Fruit fly (Drosophila melanogaster) whole organism, embryonic: ENCODE measurements around the gene jdp.

Experiments used
- Abd-B ChIP-seq: fragments of 200-800 bp; sonication (Bioruptor generic); optimal IDR thresholded peaks from 2 replicates; lab custom pipeline; 2018; ENCODE audit warnings: missing biosample characterization, mild to moderate bottlenecking, missing genetic modification characterization, moderate library complexity
- Ada2b ChIP-seq: fragments of 200-800 bp; sonication (Bioruptor generic); IDR thresholded peaks from 2 replicates; pipeline ENCODE4 v1.3.6; 2022; ENCODE audit warnings: missing biosample characterization, missing genetic modification characterization
- Atf-2 ChIP-seq: fragments of 200-800 bp; sonication (Bioruptor generic); optimal IDR thresholded peaks from 2 replicates; lab custom pipeline; 2016; ENCODE audit warnings: missing biosample characterization, missing genetic modification characterization
- Atf6 ChIP-seq: fragments of 200-800 bp; sonication (Bioruptor generic); IDR thresholded peaks from 2 replicates; pipeline ENCODE4 v1.3.6; 2022; ENCODE audit warnings: missing biosample characterization, missing genetic modification characterization
- Bgb ChIP-seq: fragments of 200-800 bp; sonication (Bioruptor generic); IDR thresholded peaks from 2 replicates; pipeline ENCODE4 v1.3.6; 2022; ENCODE audit warnings: missing biosample characterization, missing genetic modification characterization; ENCODE audit not compliant: partially characterized antibody
- CG11085 ChIP-seq: fragments of 200-800 bp; sonication (Bioruptor generic); IDR thresholded peaks from 2 replicates; pipeline ENCODE4 v1.3.6; 2022; ENCODE audit warnings: missing biosample characterization, missing genetic modification characterization
- CG13775 ChIP-seq: fragments of 200-800 bp; sonication (Bioruptor generic); optimal IDR thresholded peaks from 3 replicates; lab custom pipeline; 2017; ENCODE audit warnings: missing biosample characterization, mild to moderate bottlenecking, missing genetic modification characterization
- CG16779 ChIP-seq: fragments of 200-800 bp; sonication (Bioruptor generic); IDR thresholded peaks from 2 replicates; pipeline ENCODE4 v1.3.6; 2022; ENCODE audit warnings: missing biosample characterization, missing genetic modification characterization
- CG17568 ChIP-seq: fragments of 200-800 bp; sonication (Bioruptor generic); optimal IDR thresholded peaks from 2 replicates; lab custom pipeline; 2018; ENCODE audit warnings: missing biosample characterization, mild to moderate bottlenecking, missing genetic modification characterization, moderate library complexity
- CG17829 ChIP-seq: fragments of 200-800 bp; optimal IDR thresholded peaks from 2 replicates; lab custom pipeline; 2019; ENCODE audit warnings: missing biosample characterization, mild to moderate bottlenecking, missing genetic modification characterization, moderate library complexity
- CG18476 ChIP-seq: fragments of 200-800 bp; sonication (Bioruptor generic); optimal IDR thresholded peaks from 2 replicates; lab custom pipeline; 2016; ENCODE audit warnings: missing biosample characterization, mild to moderate bottlenecking, missing genetic modification characterization
- CG2678 ChIP-seq: fragments of 200-800 bp; sonication (Bioruptor generic); optimal IDR thresholded peaks from 3 replicates; lab custom pipeline; 2019; ENCODE audit warnings: missing biosample characterization, mild to moderate bottlenecking, missing genetic modification characterization, moderate library complexity
- CG31224 ChIP-seq: fragments of 200-800 bp; sonication (Bioruptor generic); IDR thresholded peaks from 2 replicates; pipeline ENCODE4 v1.3.6; 2022; ENCODE audit warnings: missing biosample characterization, missing genetic modification characterization
- CG3407 ChIP-seq: fragments of 200-800 bp; sonication (Bioruptor generic); optimal IDR thresholded peaks from 2 replicates; lab custom pipeline; 2018; ENCODE audit warnings: missing biosample characterization, mild to moderate bottlenecking, missing genetic modification characterization
- CG3995 ChIP-seq: fragments of 200-800 bp; sonication (Bioruptor generic); optimal IDR thresholded peaks from 3 replicates; lab custom pipeline; 2016; ENCODE audit warnings: missing biosample characterization, missing genetic modification characterization
- CG4424 ChIP-seq: fragments of 200-800 bp; sonication (Bioruptor generic); optimal IDR thresholded peaks from 3 replicates; lab custom pipeline; 2016; ENCODE audit warnings: missing biosample characterization, missing genetic modification characterization
- CG6683 ChIP-seq: fragments of 200-800 bp; sonication (Bioruptor generic); optimal IDR thresholded peaks from 2 replicates; lab custom pipeline; 2017; ENCODE audit warnings: missing biosample characterization, mild to moderate bottlenecking, missing genetic modification characterization, missing genetic modification reagents
- D ChIP-seq, 2 experiments: fragments of 200-800 bp in 1 of 2; fragments of >200 bp in 1 of 2; sonication (Bioruptor generic) in 1 of 2; optimal IDR thresholded peaks; 2 replicates in 1 of 2; 3 replicates in 1 of 2; lab custom pipeline; 2017; ENCODE audit warnings: mild to moderate bottlenecking in 1 of 2, missing biosample characterization in 1 of 2, missing genetic modification characterization in 1 of 2, missing genetic modification reagents in 1 of 2
- Ets97D ChIP-seq: fragments of 200-800 bp; sonication (Bioruptor generic); optimal IDR thresholded peaks from 3 replicates; lab custom pipeline; 2016; ENCODE audit warnings: missing biosample characterization, missing genetic modification characterization
- Hr39 ChIP-seq: fragments of >200 bp; optimal IDR thresholded peaks from 2 replicates; lab custom pipeline; 2017
- Lim3 ChIP-seq: fragments of 200-800 bp; sonication (Bioruptor generic); IDR thresholded peaks from 2 replicates; pipeline ENCODE4 v1.3.6; 2022; ENCODE audit warnings: missing biosample characterization, missing genetic modification characterization
- NK7.1 ChIP-seq: fragments of 200-800 bp; sonication (Bioruptor generic); optimal IDR thresholded peaks from 3 replicates; lab custom pipeline; 2016; ENCODE audit warnings: missing biosample characterization, missing genetic modification characterization
- NfI ChIP-seq: fragments of 200-800 bp; sonication (Bioruptor generic); optimal IDR thresholded peaks from 3 replicates; lab custom pipeline; 2018; ENCODE audit warnings: missing biosample characterization, mild to moderate bottlenecking, missing genetic modification characterization, moderate library complexity
- PHDP ChIP-seq: fragments of 200-800 bp; sonication (Bioruptor generic); optimal IDR thresholded peaks from 3 replicates; lab custom pipeline; 2018; ENCODE audit warnings: missing biosample characterization, mild to moderate bottlenecking, missing genetic modification characterization, moderate library complexity
- Six4 ChIP-seq: fragments of 200-800 bp; sonication (Bioruptor generic); optimal IDR thresholded peaks from 2 replicates; lab custom pipeline; 2016; ENCODE audit warnings: missing biosample characterization, missing genetic modification characterization
- Stat92E ChIP-seq, 3 experiments: fragments of >200 bp in 2 of 3; fragments of 200-800 bp in 1 of 3; sonication (Bioruptor generic) in 1 of 3; optimal IDR thresholded peaks; 2 replicates each; lab custom pipeline; 2017 to 2019; ENCODE audit warnings: missing biosample characterization in 3 of 3, missing genetic modification characterization in 3 of 3, mild to moderate bottlenecking in 1 of 3, moderate library complexity in 1 of 3
- ara ChIP-seq: fragments of 200-800 bp; sonication (Bioruptor generic); IDR thresholded peaks from 2 replicates; pipeline ENCODE4 v1.3.6; 2022; ENCODE audit warnings: missing biosample characterization, missing genetic modification characterization
- bab2 ChIP-seq: fragments of 200-800 bp; sonication (Bioruptor generic); optimal IDR thresholded peaks from 2 replicates; lab custom pipeline; 2016; ENCODE audit warnings: missing biosample characterization, missing genetic modification characterization
- br ChIP-seq: fragments of >200 bp; optimal IDR thresholded peaks from 2 replicates; lab custom pipeline; 2017
- caup ChIP-seq: fragments of 200-800 bp; sonication (Bioruptor generic); optimal IDR thresholded peaks from 3 replicates; lab custom pipeline; 2017; ENCODE audit warnings: missing biosample characterization, mild to moderate bottlenecking, missing genetic modification characterization, moderate library complexity; ENCODE audit not compliant: severe bottlenecking
- danr ChIP-seq: fragments of 200-800 bp; sonication (Bioruptor generic); IDR thresholded peaks from 2 replicates; pipeline ENCODE4 v1.3.6; 2022; ENCODE audit warnings: missing biosample characterization, missing genetic modification characterization
- dati ChIP-seq: fragments of 200-800 bp; sonication (Bioruptor generic); IDR thresholded peaks from 2 replicates; pipeline ENCODE4 v1.3.6; 2022; ENCODE audit warnings: missing biosample characterization, missing genetic modification characterization
- dm ChIP-seq: fragments of 200-800 bp; sonication (Bioruptor generic); optimal IDR thresholded peaks from 3 replicates; lab custom pipeline; 2016; ENCODE audit warnings: missing biosample characterization, missing genetic modification characterization
- esg ChIP-seq: fragments of 200-800 bp; sonication (Bioruptor generic); conservative IDR thresholded peaks from 2 replicates; pipeline ENCODE4 v1.3.6; 2022; ENCODE audit warnings: missing biosample characterization, missing genetic modification characterization
- grau ChIP-seq: fragments of 200-800 bp; optimal IDR thresholded peaks from 3 replicates; lab custom pipeline; 2019; ENCODE audit warnings: missing biosample characterization, mild to moderate bottlenecking, missing genetic modification characterization, moderate library complexity
- grn ChIP-seq: fragments of 200-800 bp; sonication (Bioruptor generic); optimal IDR thresholded peaks from 3 replicates; lab custom pipeline; 2017; ENCODE audit warnings: missing biosample characterization, missing genetic modification characterization
- jigr1 ChIP-seq: fragments of 200-800 bp; sonication (Bioruptor generic); IDR thresholded peaks from 3 replicates; pipeline ENCODE4 v1.3.6; 2022; ENCODE audit warnings: missing biosample characterization, missing genetic modification characterization
- lab ChIP-seq: fragments of 200-800 bp; sonication (Bioruptor generic); optimal IDR thresholded peaks from 3 replicates; lab custom pipeline; 2017; ENCODE audit warnings: missing biosample characterization, missing genetic modification characterization, mild to moderate bottlenecking, moderate library complexity, missing genetic modification reagents
- nerfin-2 ChIP-seq: fragments of 200-800 bp; sonication (Bioruptor generic); IDR thresholded peaks from 2 replicates; pipeline ENCODE4 v1.3.6; 2022; ENCODE audit warnings: missing biosample characterization, missing genetic modification characterization; ENCODE audit not compliant: partially characterized antibody
- nom ChIP-seq: fragments of 200-800 bp; sonication (Bioruptor generic); optimal IDR thresholded peaks from 2 replicates; lab custom pipeline; 2017; ENCODE audit warnings: missing biosample characterization, missing genetic modification characterization, mild to moderate bottlenecking, moderate library complexity, missing genetic modification reagents
- pan ChIP-seq, 4 experiments: fragments of >200 bp in 3 of 4; fragments of 200-800 bp in 1 of 4; sonication (Bioruptor generic) in 1 of 4; optimal IDR thresholded peaks in 3 of 4; IDR thresholded peaks in 1 of 4; 2 replicates each; pipeline versions ENCODE4 v1.3.6 to Lab custom; 2017 to 2022; ENCODE audit warnings: missing biosample characterization in 2 of 4, missing genetic modification characterization in 2 of 4, mixed read lengths in 1 of 4
- psq ChIP-seq: fragments of 200-800 bp; sonication (Bioruptor generic); optimal IDR thresholded peaks from 2 replicates; lab custom pipeline; 2017; ENCODE audit warnings: missing biosample characterization, missing genetic modification characterization
- scrt ChIP-seq: fragments of 200-800 bp; sonication (Bioruptor generic); optimal IDR thresholded peaks from 2 replicates; lab custom pipeline; 2018; ENCODE audit warnings: missing biosample characterization, mild to moderate bottlenecking, missing genetic modification characterization, moderate library complexity
- sim ChIP-seq: fragments of 200-800 bp; sonication (Bioruptor generic); IDR thresholded peaks from 2 replicates; pipeline ENCODE4 v1.3.6; 2022; ENCODE audit warnings: missing biosample characterization, missing genetic modification characterization
- sisA ChIP-seq: fragments of 200-800 bp; sonication (Bioruptor generic); IDR thresholded peaks from 2 replicates; pipeline ENCODE4 v1.3.6; 2022; ENCODE audit warnings: missing biosample characterization, missing genetic modification characterization
- sna ChIP-seq: fragments of 200-800 bp; sonication (Bioruptor generic); IDR thresholded peaks from 2 replicates; pipeline ENCODE4 v1.3.6; 2022; ENCODE audit warnings: missing biosample characterization, missing genetic modification characterization; ENCODE audit not compliant: partially characterized antibody
- ssp ChIP-seq: fragments of 200-800 bp; sonication (Bioruptor generic); IDR thresholded peaks from 2 replicates; pipeline ENCODE4 v1.3.6; 2022; ENCODE audit warnings: missing biosample characterization, missing genetic modification characterization
- stwl ChIP-seq: fragments of 200-800 bp; sonication (Bioruptor generic); optimal IDR thresholded peaks from 3 replicates; lab custom pipeline; 2018; ENCODE audit warnings: missing biosample characterization, mild to moderate bottlenecking, missing genetic modification characterization, moderate library complexity
- tx ChIP-seq: fragments of 200-800 bp; sonication (Bioruptor generic); optimal IDR thresholded peaks from 2 replicates; lab custom pipeline; 2016; ENCODE audit warnings: missing biosample characterization, missing genetic modification characterization

The jdp gene

dm6 chr3R:30570554-30571141 lies 43.8 kb upstream of the jdp start (continued):
- TF ChIP-seq Atf-2 (GFP tag; lab: Kevin White, UChicago) (peak; percentile 36), dm (no peak), Lim3 (GFP tag; lab: Robert Waterston, UW) (peak; percentile 49), PHDP (tag; lab: Kevin White, UChicago) (peak; percentile 86), sna (GFP tag; lab: Robert Waterston, UW) (no peak), Hr39 (lab: Kevin White, UChicago) (no peak), grn (GFP tag; lab: Kevin White, UChicago) (no peak), CG3995 (GFP tag; lab: Kevin White, UChicago) (no peak), pan (optimal IDR thresholded peaks at IDR 0.05; lab: Kevin White, UChicago) (no peak), pan (GFP tag; optimal IDR thresholded peaks at IDR 0.05 in 1 of 2, IDR thresholded peaks at IDR 0.05 in 1 of 2) (peak in 1 of 2 experiments; percentile 80), dati (GFP tag; lab: Robert Waterston, UW) (peak; percentile 51; the same call in 1 of the 2 replicates), caup (peak; percentile 59), Ets97D (GFP tag; lab: Kevin White, UChicago) (no peak), br (lab: Kevin White, UChicago) (no peak), bab2 (GFP tag; lab: Kevin White, UChicago) (peak; percentile 57), CG17829 (tag; lab: Kevin White, UChicago) (peak; percentile 87), CG11085 (no peak), CG18476 (peak; percentile 56), NfI (GFP tag; lab: Kevin White, UChicago) (peak; percentile 72), CG16779 (GFP tag; lab: Robert Waterston, UW) (no peak), Stat92E (GFP tag; optimal IDR thresholded peaks at IDR 0.05; lab: Kevin White, UChicago) (no peak), danr (GFP tag; lab: Robert Waterston, UW) (peak; percentile 41; the same call in 1 of the 2 replicates), sisA (GFP tag; lab: Robert Waterston, UW) (peak; percentile 86), grau (tag; lab: Kevin White, UChicago) (peak; percentile 81), Abd-B (GFP tag; lab: Kevin White, UChicago) (peak; percentile 58), nerfin-2 (no peak), Atf6 (GFP tag; lab: Robert Waterston, UW) (peak; percentile 71; the same call in 1 of the 2 replicates), CG3407 (GFP tag; lab: Kevin White, UChicago) (peak; percentile 69), jigr1 (0 out of 3 replicates have a peak, but pooled peaks have one; percentile 35), D (optimal IDR thresholded peaks at IDR 0.05; lab: Kevin White, UChicago) (no peak), D (GFP tag; optimal IDR thresholded peaks at IDR 0.05; lab: Kevin White, UChicago) (peak; percentile 75), CG17568 (GFP tag; lab: Kevin White, UChicago) (peak; percentile 56), tx (GFP tag; lab: Kevin White, UChicago) (peak; percentile 34), NK7.1 (GFP tag; lab: Kevin White, UChicago) (peak; percentile 46), CG13775 (GFP tag; lab: Kevin White, UChicago) (peak; percentile 57), scrt (GFP tag; lab: Kevin White, UChicago) (no peak), lab (GFP tag; lab: Kevin White, UChicago) (peak; percentile 84), stwl (tag; lab: Kevin White, UChicago) (peak; percentile 25), psq (GFP tag; lab: Kevin White, UChicago) (no peak), nom (peak; percentile 41), ara (peak; percentile 86), esg (GFP tag; lab: Robert Waterston, UW) (peak; percentile 90), Bgb (GFP tag; lab: Robert Waterston, UW) (no peak), CG6683 (GFP tag; lab: Kevin White, UChicago) (peak; percentile 48), Six4 (peak; percentile 78), sim (peak; percentile 69; the same call in 1 of the 2 replicates), CG4424 (GFP tag; lab: Kevin White, UChicago) (peak; percentile 84), Ada2b (GFP tag; lab: Robert Waterston, UW) (peak; percentile 84), CG2678 (tag; lab: Kevin White, UChicago) (peak; percentile 86), CG31224 (GFP tag; lab: Robert Waterston, UW) (peak; percentile 39; the same call in 1 of the 2 replicates), ssp (GFP tag; lab: Robert Waterston, UW) (peak; percentile 61; the same call in 1 of the 2 replicates)
